Worm (Caenorhabditis elegans) whole organism, mixed stage, embryonic: ENCODE data around the gene catp-6.
"Not testable (repeated sequence)": the region's sequence is repeated elsewhere in the genome, so short reads cannot be mapped to it uniquely, and the experiment has no call there.

ENCODE experiments used
- elt-3 ChIP-seq: fragments of 150-350 bp; optimal IDR thresholded peaks from 2 replicates; lab custom pipeline; 2014; ENCODE audit warnings: missing biosample characterization, missing genetic modification characterization
- hlh-1 ChIP-seq: fragments of 150-350 bp; optimal IDR thresholded peaks from 2 replicates; lab custom pipeline; 2014; ENCODE audit warnings: missing biosample characterization, missing genetic modification reagents, missing genetic modification characterization
- mab-5 ChIP-seq: fragments of 150-350 bp; optimal IDR thresholded peaks from 2 replicates; lab custom pipeline; 2014; ENCODE audit warnings: missing biosample characterization, missing genetic modification characterization
- mep-1 ChIP-seq: fragments of 150-350 bp; optimal IDR thresholded peaks from 2 replicates; lab custom pipeline; 2017; ENCODE audit warnings: missing biosample characterization, missing genetic modification reagents, missing genetic modification characterization, inconsistent platforms
- nhr-12 ChIP-seq: fragments of 150-350 bp; optimal IDR thresholded peaks from 2 replicates; lab custom pipeline; 2014; ENCODE audit warnings: missing biosample characterization, missing genetic modification characterization
- nhr-2 ChIP-seq: fragments of 150-350 bp; optimal IDR thresholded peaks from 2 replicates; lab custom pipeline; 2014; ENCODE audit warnings: missing biosample characterization, missing genetic modification characterization
- nhr-237 ChIP-seq: fragments of 150-350 bp; optimal IDR thresholded peaks from 2 replicates; lab custom pipeline; 2014; ENCODE audit warnings: missing biosample characterization, missing genetic modification characterization
- nhr-76 ChIP-seq: sonication (generic microtip); optimal IDR thresholded peaks from 2 replicates; lab custom pipeline; 2017; ENCODE audit warnings: missing biosample characterization, missing genetic modification characterization
- sem-2 ChIP-seq: fragments of 200-800 bp; sonication (Bioruptor generic); optimal IDR thresholded peaks from 2 replicates; lab custom pipeline; 2018; ENCODE audit warnings: mild to moderate bottlenecking, missing genetic modification characterization, missing compliant biosample characterization
- snpc-4 ChIP-seq: fragments of 150-350 bp; optimal IDR thresholded peaks from 2 replicates; lab custom pipeline; 2014; ENCODE audit warnings: missing biosample characterization, missing genetic modification characterization
- unc-39 ChIP-seq: fragments of 150-350 bp; optimal IDR thresholded peaks from 2 replicates; lab custom pipeline; 2014; ENCODE audit warnings: missing biosample characterization, missing genetic modification characterization
- unc-62 ChIP-seq: fragments of 150-350 bp; optimal IDR thresholded peaks from 2 replicates; lab custom pipeline; 2014; ENCODE audit warnings: missing biosample characterization, missing genetic modification reagents, missing genetic modification characterization
- zip-8 ChIP-seq: fragments of 150-350 bp; optimal IDR thresholded peaks from 2 replicates; lab custom pipeline; 2014; ENCODE audit warnings: missing biosample characterization, missing genetic modification characterization
- ztf-11 ChIP-seq: fragments of 150-350 bp; optimal IDR thresholded peaks from 2 replicates; lab custom pipeline; 2014; ENCODE audit warnings: missing biosample characterization, missing genetic modification characterization

ce11 chrIV:9837349-9837748 is 13.0 kb upstream of the catp-6 start, which contains the start of gene msp-10:
- TF ChIP-seq nhr-237 (tag; lab: Kevin White, UChicago); elt-3 (tag; lab: Kevin White, UChicago); hlh-1 (tag; lab: Kevin White, UChicago); unc-39 (tag; lab: Kevin White, UChicago); mep-1 (tag; lab: Kevin White, UChicago); snpc-4 (tag; lab: Kevin White, UChicago); sem-2; mab-5 (tag; lab: Kevin White, UChicago); nhr-76 (tag; lab: Kevin White, UChicago); unc-62 (GFP tag; lab: Kevin White, UChicago); nhr-12 (tag; lab: Kevin White, UChicago); zip-8 (tag; lab: Kevin White, UChicago); ztf-11 (tag; lab: Kevin White, UChicago); nhr-2 (tag; lab: Kevin White, UChicago): not testable (repeated sequence)
